Worm (Caenorhabditis elegans): Measurements from ENCODE around the gene B0361.14.

The B0361.14 gene

ce11 chrIII:7300763-7301162, 1.4 kb upstream of the B0361.14 start:
- no peak for TF ChIP-seq bed-1 (GFP tag; IDR thresholded peaks at IDR 0.05)
- peak; percentile 69 for TF ChIP-seq ceh-27 (GFP tag; optimal IDR thresholded peaks at IDR 0.05)
- no peak for TF ChIP-seq ztf-18 (tag; optimal IDR thresholded peaks at IDR 0.05)
- TF ChIP-seq ztf-25 (GFP tag; IDR thresholded peaks at IDR 0.05): no peak

- TF ChIP-seq nhr-120 (GFP tag; IDR thresholded peaks at IDR 0.05) (no peak), dpff-1 (tag; optimal IDR thresholded peaks at IDR 0.05) (no peak), madf-3 (GFP tag; IDR thresholded peaks at IDR 0.05) (no peak), F22D6.2 (tag; optimal IDR thresholded peaks at IDR 0.05) (no peak), ztf-26 (tag; optimal IDR thresholded peaks at IDR 0.05) (peak; percentile 18), fkh-3 (tag; optimal IDR thresholded peaks at IDR 0.05) (no peak), C06A6.2 (GFP tag; conservative IDR thresholded peaks at IDR 0.05) (no peak), lin-40 (tag; optimal IDR thresholded peaks at IDR 0.05) (peak; percentile 7)
These were observed 838 bp upstream of the B0361.14 start for ce11 chrIII:7300169-7300568.

- TF ChIP-seq fkh-3 (tag; optimal IDR thresholded peaks at IDR 0.05): no peak
- TF ChIP-seq efl-1 (GFP tag; optimal IDR thresholded peaks at IDR 0.05): no peak
- TF ChIP-seq ceh-100 (GFP tag; IDR thresholded peaks at IDR 0.05): no peak
- TF ChIP-seq somi-1 (GFP tag; optimal IDR thresholded peaks at IDR 0.05): no peak
- no peak for TF ChIP-seq ztf-25 (GFP tag; IDR thresholded peaks at IDR 0.05)
- no peak for TF ChIP-seq sea-2 (GFP tag; IDR thresholded peaks at IDR 0.05)
- TF ChIP-seq mcd-1 (GFP tag; IDR thresholded peaks at IDR 0.05): no peak
- no peak for TF ChIP-seq lsy-27 (tag; optimal IDR thresholded peaks at IDR 0.05; ENCODE audit: borderline replicate concordance, insufficient read depth)
- no peak for TF ChIP-seq snpc-3.4 (tag; optimal IDR thresholded peaks at IDR 0.05)
- no peak for TF ChIP-seq B0019.2 (GFP tag; conservative IDR thresholded peaks at IDR 0.05)
- TF ChIP-seq lin-54 (GFP tag; optimal IDR thresholded peaks at IDR 0.05): no peak
- no peak for TF ChIP-seq ccch-3 (GFP tag; optimal IDR thresholded peaks at IDR 0.05)
- TF ChIP-seq lin-35 (GFP tag; optimal IDR thresholded peaks at IDR 0.05): no peak
- no peak for TF ChIP-seq madf-3 (GFP tag; IDR thresholded peaks at IDR 0.05)
- no peak for TF ChIP-seq attf-5 (GFP tag; optimal IDR thresholded peaks at IDR 0.05)
These were observed 1.3 kb downstream of the B0361.14 start for ce11 chrIII:7298045-7298444.

ce11 chrIII:7297045-7297680, 2.2 kb downstream of the B0361.14 start:
- TF ChIP-seq lin-40 (tag; optimal IDR thresholded peaks at IDR 0.05) (peak; percentile 31), nhr-27 (tag; optimal IDR thresholded peaks at IDR 0.05) (no peak), atf-7 (tag; optimal IDR thresholded peaks at IDR 0.05) (peak; percentile 31)

ce11 chrIII:7296092-7296668, 3.2 kb downstream of the B0361.14 start:
- TF ChIP-seq ceh-27 (GFP tag; optimal IDR thresholded peaks at IDR 0.05) (peak; percentile 12), nhr-120 (GFP tag; IDR thresholded peaks at IDR 0.05) (no peak), nfyb-1 (GFP tag; IDR thresholded peaks at IDR 0.05) (0 out of 2 replicates have a peak, but pooled peaks have one; percentile 31)

- TF ChIP-seq madf-6 (GFP tag; IDR thresholded peaks at IDR 0.05) (peak; percentile 10; the same call in 1 of the 2 replicates), lsl-1 (GFP tag; optimal IDR thresholded peaks at IDR 0.05) (peak; percentile 69), F33H1.4 (GFP tag; IDR thresholded peaks at IDR 0.05) (no peak), D2030.7 (GFP tag; IDR thresholded peaks at IDR 0.05) (peak; percentile 44; the same call in 1 of the 2 replicates), snpc-1.1 (tag; optimal IDR thresholded peaks at IDR 0.05; ENCODE audit: insufficient read depth) (no peak), madf-10 (tag; optimal IDR thresholded peaks at IDR 0.05) (no peak), zfh-2 (GFP tag; conservative IDR thresholded peaks at IDR 0.05) (no peak), efl-1 (GFP tag; optimal IDR thresholded peaks at IDR 0.05) (peak; percentile 16), B0035.1 (tag; optimal IDR thresholded peaks at IDR 0.05) (no peak)
These were observed 6.2 kb downstream of the B0361.14 start, which contains the start of gene cwf-19L2 for ce11 chrIII:7293075-7293684. cwf-19L2 (plus strand) TSS chrIII:7293634.
